Worm (Caenorhabditis elegans) whole organism, L4 larva: ENCODE results near the gene C17A2.3.

Experiments used
- R02D3.7 ChIP-seq: fragments of 150-350 bp; sonication (generic microtip); optimal IDR thresholded peaks from 3 replicates; lab custom pipeline; 2014; ENCODE audit warnings: missing biosample characterization, missing genetic modification characterization
- ZK337.2 ChIP-seq: fragments of 200-800 bp; sonication (Bioruptor generic); IDR thresholded peaks from 2 replicates; pipeline ENCODE4 v1.3.6; 2022; ENCODE audit warnings: missing genetic modification reagents, missing genetic modification characterization, missing compliant biosample characterization
- ZK546.5 ChIP-seq, 2 experiments: sonication (generic microtip); optimal IDR thresholded peaks; 2 replicates each; lab custom pipeline; 2017; ENCODE audit warnings: missing biosample characterization in 2 of 2, missing genetic modification characterization in 2 of 2
- aha-1 ChIP-seq: fragments of 150-350 bp; peaks from one replicate; lab custom pipeline; 2014; ENCODE audit warnings: missing biosample characterization, missing genetic modification characterization
- arid-1 ChIP-seq: fragments of 200-800 bp; sonication (Bioruptor generic); conservative IDR thresholded peaks from 2 replicates; pipeline ENCODE4 v1.3.6; 2022; ENCODE audit warnings: missing genetic modification reagents, missing genetic modification characterization, missing compliant biosample characterization
- attf-4 ChIP-seq: sonication (generic microtip); optimal IDR thresholded peaks from 3 replicates; lab custom pipeline; 2017; ENCODE audit warnings: missing biosample characterization, missing genetic modification characterization
- ceh-44 ChIP-seq: fragments of 200-800 bp; sonication (Bioruptor generic); IDR thresholded peaks from 2 replicates; pipeline ENCODE4 v1.3.6; 2022; ENCODE audit warnings: missing genetic modification reagents, missing genetic modification characterization, missing compliant biosample characterization
- cey-2 ChIP-seq: sonication (generic microtip); optimal IDR thresholded peaks from 3 replicates; lab custom pipeline; 2017; ENCODE audit warnings: missing genetic modification characterization, mild to moderate bottlenecking, missing compliant biosample characterization, antibody characterized with exemption, borderline replicate concordance; ENCODE audit not compliant: insufficient read depth
- ctbp-1 ChIP-seq: fragments of 200-800 bp; sonication (Bioruptor generic); IDR thresholded peaks from 2 replicates; pipeline ENCODE4 v1.3.6; 2022; ENCODE audit warnings: missing genetic modification reagents, missing genetic modification characterization, missing compliant biosample characterization
- dmd-6 ChIP-seq: fragments of 200-800 bp; sonication (Bioruptor generic); IDR thresholded peaks from 2 replicates; pipeline ENCODE4 v1.3.6; 2022; ENCODE audit warnings: missing genetic modification reagents, missing genetic modification characterization, missing compliant biosample characterization
- dmd-8 ChIP-seq: fragments of 200-800 bp; sonication (Bioruptor generic); IDR thresholded peaks from 2 replicates; pipeline ENCODE4 v1.3.6; 2022; ENCODE audit warnings: missing genetic modification characterization, missing compliant biosample characterization
- egl-43 ChIP-seq: fragments of 200-800 bp; sonication (Bioruptor generic); IDR thresholded peaks from 2 replicates; pipeline ENCODE4 v1.3.6; 2022; ENCODE audit warnings: missing genetic modification reagents, missing genetic modification characterization, missing compliant biosample characterization
- gei-8 ChIP-seq: fragments of 200-800 bp; sonication (Bioruptor generic); optimal IDR thresholded peaks from 2 replicates; lab custom pipeline; 2018; ENCODE audit warnings: mild to moderate bottlenecking, missing genetic modification characterization, missing compliant biosample characterization
- hmg-1.1 ChIP-seq: fragments of 200-800 bp; sonication (Bioruptor generic); IDR thresholded peaks from 2 replicates; pipeline ENCODE4 v1.3.6; 2022; ENCODE audit warnings: missing genetic modification reagents, missing genetic modification characterization, missing compliant biosample characterization
- jun-1 ChIP-seq: fragments of 150-350 bp; optimal IDR thresholded peaks from 2 replicates; lab custom pipeline; 2014; ENCODE audit warnings: missing biosample characterization, missing genetic modification reagents, missing genetic modification characterization
- madf-5 ChIP-seq, 2 experiments: fragments of 200-800 bp; sonication (Bioruptor generic); IDR thresholded peaks; 2 replicates each; pipeline ENCODE4 v1.3.6; 2022; ENCODE audit warnings: missing compliant biosample characterization in 2 of 2, missing genetic modification characterization in 2 of 2
- madf-9 ChIP-seq: fragments of 200-800 bp; sonication (Bioruptor generic); conservative IDR thresholded peaks from 2 replicates; pipeline ENCODE4 v1.3.6; 2022; ENCODE audit warnings: missing genetic modification reagents, missing genetic modification characterization, missing compliant biosample characterization
- mdl-1 ChIP-seq, 2 experiments: fragments of 150-350 bp in 1 of 2; sonication (generic microtip) in 1 of 2; optimal IDR thresholded peaks; 2 replicates each; lab custom pipeline; 2014 to 2017; ENCODE audit warnings: missing biosample characterization in 2 of 2, missing genetic modification characterization in 2 of 2
- mxl-3 ChIP-seq: fragments of 200-800 bp; sonication (Bioruptor generic); optimal IDR thresholded peaks from 2 replicates; lab custom pipeline; 2018; ENCODE audit warnings: mild to moderate bottlenecking, missing genetic modification characterization, missing compliant biosample characterization
- nhr-111 ChIP-seq: fragments of 200-800 bp; sonication (Bioruptor generic); optimal IDR thresholded peaks from 2 replicates; lab custom pipeline; 2018; ENCODE audit warnings: mild to moderate bottlenecking, missing genetic modification characterization, missing compliant biosample characterization
- nhr-42 ChIP-seq: fragments of 200-800 bp; sonication (Bioruptor generic); IDR thresholded peaks from 2 replicates; pipeline ENCODE4 v1.3.6; 2022; ENCODE audit warnings: missing genetic modification characterization, missing compliant biosample characterization
- nhr-48 ChIP-seq: sonication (generic microtip); optimal IDR thresholded peaks from 2 replicates; lab custom pipeline; 2016; ENCODE audit warnings: mild to moderate bottlenecking, missing genetic modification characterization, missing compliant biosample characterization
- nhr-6 ChIP-seq: fragments of 150-350 bp; optimal IDR thresholded peaks from 2 replicates; lab custom pipeline; 2014; ENCODE audit warnings: missing biosample characterization, missing genetic modification characterization
- nhr-76 ChIP-seq: fragments of 150-350 bp; optimal IDR thresholded peaks from 2 replicates; lab custom pipeline; 2014; ENCODE audit warnings: missing biosample characterization, missing genetic modification characterization
- set-16 ChIP-seq: fragments of 200-800 bp; sonication (Bioruptor generic); IDR thresholded peaks from 2 replicates; pipeline ENCODE4 v1.3.6; 2022; ENCODE audit warnings: missing genetic modification reagents, missing genetic modification characterization, missing compliant biosample characterization
- snpc-1.2 ChIP-seq: fragments of 200-800 bp; sonication (Bioruptor generic); IDR thresholded peaks from 2 replicates; pipeline ENCODE4 v1.3.6; 2022; ENCODE audit warnings: missing genetic modification reagents, missing genetic modification characterization, missing compliant biosample characterization
- spr-3 ChIP-seq: fragments of 200-800 bp; sonication (Bioruptor generic); optimal IDR thresholded peaks from 2 replicates; lab custom pipeline; 2018; ENCODE audit warnings: mild to moderate bottlenecking, missing genetic modification characterization, missing compliant biosample characterization
- unc-39 ChIP-seq: sonication (generic microtip); optimal IDR thresholded peaks from 2 replicates; lab custom pipeline; 2017; ENCODE audit warnings: missing biosample characterization, missing genetic modification characterization
- unc-62 ChIP-seq, 3 experiments: fragments of 150-350 bp in 1 of 3; sonication (generic microtip); optimal IDR thresholded peaks in 2 of 3; peaks in 1 of 3; 1 replicate in 1 of 3; 2 replicates in 2 of 3; lab custom pipeline; 2014 to 2017; ENCODE audit warnings: missing biosample characterization in 3 of 3, missing genetic modification characterization in 3 of 3, missing genetic modification reagents in 3 of 3, missing genotype in 1 of 3
- zag-1 ChIP-seq: fragments of 150-350 bp; optimal IDR thresholded peaks from 2 replicates; lab custom pipeline; 2014; ENCODE audit warnings: missing biosample characterization, missing genetic modification characterization
- zfp-2 ChIP-seq: sonication (generic microtip); optimal IDR thresholded peaks from 2 replicates; lab custom pipeline; 2016; ENCODE audit warnings: mild to moderate bottlenecking, missing genetic modification characterization, missing compliant biosample characterization
- zip-2 ChIP-seq: fragments of 150-350 bp; optimal IDR thresholded peaks from 2 replicates; lab custom pipeline; 2014; ENCODE audit warnings: missing biosample characterization, missing genetic modification characterization
- ztf-11 ChIP-seq: fragments of 150-350 bp; optimal IDR thresholded peaks from 2 replicates; lab custom pipeline; 2014; ENCODE audit warnings: missing biosample characterization, missing genetic modification characterization
- ztf-7 ChIP-seq: fragments of 150-350 bp; optimal IDR thresholded peaks from 2 replicates; lab custom pipeline; 2014; ENCODE audit warnings: missing biosample characterization, missing genetic modification characterization

C17A2.3 gene

DNA sequence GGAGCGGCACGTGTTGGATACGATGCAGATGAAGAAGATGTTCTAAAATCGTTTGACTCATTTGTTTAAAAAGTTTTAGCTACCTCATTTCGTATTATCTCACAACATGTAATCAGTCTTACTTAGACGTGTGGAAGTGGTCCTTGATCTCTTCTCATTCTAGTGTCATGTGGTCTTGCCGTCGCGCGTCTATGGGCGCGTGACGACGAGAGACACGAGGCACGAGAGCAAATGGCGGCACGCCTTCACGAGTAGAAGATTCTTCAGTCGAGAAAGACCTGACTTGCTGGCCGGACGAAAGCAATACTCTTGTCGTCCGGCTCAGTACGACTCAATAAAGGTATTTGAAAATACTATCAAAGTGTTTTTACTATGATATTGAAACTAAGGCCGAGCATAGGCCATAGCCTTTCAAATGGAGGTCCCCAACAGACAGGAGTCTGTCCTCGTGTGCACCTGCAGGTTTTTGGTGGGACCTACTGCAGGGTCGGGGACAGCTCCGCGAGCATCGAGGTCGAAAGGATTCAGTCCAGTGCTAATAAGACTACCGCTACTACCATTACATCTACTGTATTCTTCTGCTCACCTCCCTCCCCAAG is 27.1 kb upstream of the C17A2.3 start, which contains the start of gene fbxa-24:
fbxa-24 (plus strand) TSS at position 276 of the 599 bp plus-strand sequence.
- TF ChIP-seq egl-43 (0 out of 2 replicates have a peak, but pooled peaks have one; percentile 26), aha-1 (tag; lab: Kevin White, UChicago) (peak; percentile 98), set-16 (GFP tag; lab: Robert Waterston, UW) (peak; percentile 32; the same call in 1 of the 2 replicates), hmg-1.1 (0 out of 2 replicates have a peak, but pooled peaks have one; percentile 17), mxl-3 (GFP tag; lab: Kevin White, UChicago) (peak; percentile 7)

DNA sequence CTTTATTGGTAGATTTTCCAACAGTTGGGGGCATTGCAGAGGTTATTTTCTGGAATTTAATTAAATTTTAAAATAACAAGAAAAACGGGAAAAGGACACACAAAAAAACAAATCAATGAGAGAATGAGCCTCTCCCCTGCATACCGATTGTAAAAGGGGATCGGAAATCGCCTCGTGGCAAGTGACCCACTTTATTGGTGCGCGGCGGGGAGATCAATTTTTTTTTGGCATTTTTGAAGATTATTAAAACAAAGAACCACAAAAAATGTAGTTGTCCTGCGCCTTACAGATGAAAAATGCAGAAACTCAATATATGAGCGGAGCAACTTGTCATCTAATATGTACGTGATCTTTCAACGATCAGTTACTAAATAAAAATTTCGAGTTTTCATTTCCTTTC is 22.2 kb upstream of the C17A2.3 start, which contains the start of gene F54D10.7:
F54D10.7 (minus strand) TSS at position 49 of the 400 bp plus-strand sequence.
- no peak for TF ChIP-seq R02D3.7 (tag; lab: Kevin White, UChicago)
- no peak for TF ChIP-seq dmd-8 (GFP tag; lab: Robert Waterston, UW)
- TF ChIP-seq ZK546.5 (tag; optimal IDR thresholded peaks at IDR 0.05; lab: Kevin White, UChicago), result no peak
- no peak for TF ChIP-seq cey-2
- TF ChIP-seq ctbp-1 (GFP tag; lab: Robert Waterston, UW), result no peak
- no peak for TF ChIP-seq zip-2
- no peak for TF ChIP-seq arid-1 (GFP tag; lab: Robert Waterston, UW)
- no peak for TF ChIP-seq ztf-11 (tag; lab: Kevin White, UChicago)
- no peak for TF ChIP-seq zag-1
- no peak for TF ChIP-seq nhr-48
- no peak for TF ChIP-seq ZK337.2 (GFP tag; lab: Robert Waterston, UW)
- TF ChIP-seq mdl-1 (tag; optimal IDR thresholded peaks at IDR 0.05; lab: Kevin White, UChicago), result no peak
- TF ChIP-seq nhr-42, result no peak
- TF ChIP-seq aha-1 (tag; lab: Kevin White, UChicago), result no peak

DNA sequence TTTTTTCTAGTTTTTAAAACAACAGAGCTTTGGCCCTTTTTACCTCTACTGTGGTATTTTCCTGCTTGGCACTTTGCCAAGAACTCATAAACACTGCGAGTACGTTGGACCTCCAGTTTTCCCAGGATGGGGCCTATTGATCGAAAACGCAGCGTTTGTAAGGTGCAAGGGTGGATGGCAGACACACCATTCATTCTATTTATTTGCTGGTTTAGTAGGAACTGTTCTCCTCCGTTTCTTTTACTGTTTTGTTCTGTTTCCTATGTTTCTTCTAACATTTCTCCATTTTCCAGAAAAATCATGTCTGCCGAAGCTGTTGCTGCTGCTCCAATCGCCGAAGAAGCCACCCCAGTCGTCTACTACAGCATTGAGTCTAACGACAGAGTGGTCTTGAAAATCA is 19.6 kb upstream of the C17A2.3 start, which contains the start of gene skr-15:
skr-15 (plus strand) TSS at position 301 of the 400 bp plus-strand sequence.
- TF ChIP-seq zfp-2 (tag; lab: Kevin White, UChicago) (no peak), spr-3 (GFP tag; lab: Kevin White, UChicago) (no peak), nhr-111 (GFP tag; lab: Kevin White, UChicago) (no peak), nhr-6 (tag; lab: Kevin White, UChicago) (no peak), nhr-76 (tag; lab: Kevin White, UChicago) (no peak)

DNA sequence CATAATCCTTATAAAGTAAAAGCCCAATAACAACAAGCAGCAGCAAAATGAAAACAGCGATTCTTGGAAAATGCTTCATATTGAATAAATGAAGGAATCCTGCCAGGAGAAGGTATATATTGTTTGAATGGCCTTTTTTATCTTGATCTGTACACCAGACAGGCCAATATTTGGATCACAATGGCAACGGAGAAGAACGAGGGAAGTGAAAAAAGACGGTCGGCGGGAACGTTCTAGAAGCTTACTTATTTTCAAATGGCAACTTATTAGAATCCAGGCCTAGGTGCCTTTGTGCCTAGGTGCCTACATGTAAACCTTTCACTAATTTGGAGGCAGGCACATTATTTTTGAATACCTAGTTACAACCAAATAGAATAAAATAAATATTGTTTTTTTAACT is 15.6 kb upstream of the C17A2.3 start, which contains the start of gene F54D10.8:
F54D10.8 (minus strand) TSS at position 101 of the 400 bp plus-strand sequence.
- TF ChIP-seq ztf-7 (tag; lab: Kevin White, UChicago), result no peak
- TF ChIP-seq aha-1 (tag; lab: Kevin White, UChicago), result peak; percentile 88
- TF ChIP-seq, all 104 proteins: peak for 1

DNA sequence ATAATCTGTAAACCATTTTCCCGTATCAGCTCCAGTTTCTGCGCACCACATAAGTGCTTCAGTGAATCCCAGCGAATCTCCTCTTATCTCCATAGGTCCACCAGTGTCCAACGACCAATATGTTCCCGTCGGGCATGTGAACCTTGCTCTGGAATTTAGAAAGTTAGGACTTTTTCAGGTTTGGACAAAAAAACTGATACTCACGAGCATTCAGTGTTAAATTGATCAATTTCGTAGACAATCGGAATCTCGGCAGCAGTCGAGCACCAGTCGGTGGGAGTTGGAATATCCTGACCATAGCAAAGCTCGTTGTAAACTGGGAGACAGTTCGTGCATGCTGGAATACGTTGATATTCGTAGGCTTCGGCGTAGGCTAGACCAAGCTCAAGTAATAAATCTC is 13.8 kb upstream of the C17A2.3 start:
- TF ChIP-seq unc-62 (GFP tag; optimal IDR thresholded peaks at IDR 0.05 in 1 of 2; lab: Kevin White, UChicago), result peak in 1 of 2 experiments; percentile 93
- TF ChIP-seq unc-62 (tag; optimal IDR thresholded peaks at IDR 0.05; lab: Kevin White, UChicago), result no peak
- TF ChIP-seq unc-39 (tag; lab: Kevin White, UChicago), result no peak
- no peak for TF ChIP-seq jun-1 (tag; lab: Kevin White, UChicago)

DNA sequence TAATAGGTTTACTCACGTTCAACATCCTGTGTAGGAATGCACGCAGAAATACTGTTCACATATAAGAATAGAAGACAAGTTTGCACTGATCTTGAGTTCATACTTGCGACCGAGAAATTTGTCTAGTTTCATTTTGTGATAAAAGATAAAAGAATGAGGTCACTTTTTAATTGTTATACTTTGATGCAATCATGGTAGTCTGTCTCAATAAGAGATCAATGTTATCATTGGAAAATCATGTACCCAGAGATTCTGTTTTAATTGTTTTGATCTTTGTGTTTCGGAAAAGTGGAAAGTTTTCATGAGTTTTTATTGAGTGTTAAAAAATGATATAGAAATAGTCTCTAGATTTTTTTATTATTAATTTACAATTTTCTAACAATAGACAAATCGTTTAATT is 11.0 kb upstream of the C17A2.3 start, which contains the start of gene F54D10.9:
F54D10.9 (minus strand) TSS at position 101 of the 400 bp plus-strand sequence.
- no peak for TF ChIP-seq attf-4
- no peak for TF ChIP-seq madf-9 (GFP tag; lab: Robert Waterston, UW)
- no peak for TF ChIP-seq snpc-1.2 (GFP tag; lab: Robert Waterston, UW)
- TF ChIP-seq ceh-44 (GFP tag; lab: Robert Waterston, UW), result no peak
- no peak for TF ChIP-seq zip-2
- no peak for TF ChIP-seq dmd-6 (GFP tag; lab: Robert Waterston, UW)
- TF ChIP-seq madf-5 (GFP tag; IDR thresholded peaks at IDR 0.05; lab: Robert Waterston, UW), result no peak
- no peak for TF ChIP-seq gei-8 (GFP tag; lab: Kevin White, UChicago)
- no peak for TF ChIP-seq arid-1 (GFP tag; lab: Robert Waterston, UW)
- TF ChIP-seq cey-2, result no peak
